Fruit fly (Drosophila melanogaster) whole organism, embryonic: ENCODE measurements around the gene Nep6.

Experiments
- Atf6 ChIP-seq: fragments of 200-800 bp; sonication (Bioruptor generic); IDR thresholded peaks from 2 replicates; pipeline ENCODE4 v1.3.6; 2022; ENCODE audit warnings: missing biosample characterization, missing genetic modification characterization
- Bgb ChIP-seq: fragments of 200-800 bp; sonication (Bioruptor generic); IDR thresholded peaks from 2 replicates; pipeline ENCODE4 v1.3.6; 2022; ENCODE audit warnings: missing biosample characterization, missing genetic modification characterization; ENCODE audit not compliant: partially characterized antibody
- CG13624 ChIP-seq: fragments of 200-800 bp; sonication (Bioruptor generic); optimal IDR thresholded peaks from 2 replicates; lab custom pipeline; 2016; ENCODE audit warnings: missing biosample characterization, missing genetic modification characterization
- CG15269 ChIP-seq: fragments of 200-800 bp; sonication (Bioruptor generic); optimal IDR thresholded peaks from 2 replicates; lab custom pipeline; 2018; ENCODE audit warnings: missing biosample characterization, mild to moderate bottlenecking, missing genetic modification characterization, moderate library complexity
- CG15514 ChIP-seq: fragments of 200-800 bp; sonication (Bioruptor generic); optimal IDR thresholded peaks from 3 replicates; lab custom pipeline; 2017; ENCODE audit warnings: missing biosample characterization, missing genetic modification characterization, mild to moderate bottlenecking, moderate library complexity, missing genetic modification reagents
- CG1602 ChIP-seq: fragments of 200-800 bp; sonication (Bioruptor generic); optimal IDR thresholded peaks from 3 replicates; lab custom pipeline; 2016; ENCODE audit warnings: missing biosample characterization, missing genetic modification characterization
- CG16815 ChIP-seq: fragments of 200-800 bp; sonication (Bioruptor generic); optimal IDR thresholded peaks from 3 replicates; lab custom pipeline; 2017; ENCODE audit warnings: missing biosample characterization, mild to moderate bottlenecking, missing genetic modification characterization
- CG17361 ChIP-seq: fragments of 200-800 bp; sonication (Bioruptor generic); IDR thresholded peaks from 3 replicates; pipeline ENCODE4 v1.3.6; 2022; ENCODE audit warnings: missing biosample characterization, missing genetic modification characterization
- CG17612 ChIP-seq: fragments of 200-800 bp; sonication (Bioruptor generic); IDR thresholded peaks from 2 replicates; pipeline ENCODE4 v1.3.6; 2022; ENCODE audit warnings: missing biosample characterization, missing genetic modification characterization
- CG18599 ChIP-seq: fragments of 200-800 bp; sonication (Bioruptor generic); optimal IDR thresholded peaks from 3 replicates; lab custom pipeline; 2017; ENCODE audit warnings: missing biosample characterization, missing genetic modification characterization, mild to moderate bottlenecking, moderate library complexity, missing genetic modification reagents
- CG18619 ChIP-seq: fragments of 200-800 bp; sonication (Bioruptor generic); optimal IDR thresholded peaks from 3 replicates; lab custom pipeline; 2017; ENCODE audit warnings: missing biosample characterization, mild to moderate bottlenecking, missing genetic modification characterization
- CG2116 ChIP-seq: fragments of 200-800 bp; sonication (Bioruptor generic); optimal IDR thresholded peaks from 3 replicates; lab custom pipeline; 2018; ENCODE audit warnings: missing biosample characterization, mild to moderate bottlenecking, missing genetic modification characterization
- CG3726 ChIP-seq: fragments of 200-800 bp; sonication (Bioruptor generic); IDR thresholded peaks from 3 replicates; pipeline ENCODE4, ENCODE4 v1.3.6; 2022; ENCODE audit warnings: missing biosample characterization, missing genetic modification characterization
- CG3847 ChIP-seq: fragments of 200-800 bp; sonication (Bioruptor generic); IDR thresholded peaks from 2 replicates; pipeline ENCODE4 v1.3.6; 2022; ENCODE audit warnings: missing biosample characterization, missing genetic modification characterization
- CG3995 ChIP-seq: fragments of 200-800 bp; sonication (Bioruptor generic); optimal IDR thresholded peaks from 3 replicates; lab custom pipeline; 2016; ENCODE audit warnings: missing biosample characterization, missing genetic modification characterization
- CG5953 ChIP-seq: fragments of 200-800 bp; sonication (Bioruptor generic); IDR thresholded peaks from 2 replicates; pipeline ENCODE4 v1.3.6; 2022; ENCODE audit warnings: missing biosample characterization, missing genetic modification characterization
- CG6175 ChIP-seq: fragments of 200-800 bp; sonication (Bioruptor generic); IDR thresholded peaks from 3 replicates; pipeline ENCODE4 v1.3.6; 2022; ENCODE audit warnings: missing biosample characterization, missing genetic modification characterization
- CG8281 ChIP-seq: fragments of 200-800 bp; sonication (Bioruptor generic); optimal IDR thresholded peaks from 2 replicates; lab custom pipeline; 2018; ENCODE audit warnings: missing biosample characterization, mild to moderate bottlenecking, missing genetic modification characterization, moderate library complexity
- CHES-1-like ChIP-seq: fragments of 200-800 bp; sonication (Bioruptor generic); optimal IDR thresholded peaks from 2 replicates; lab custom pipeline; 2016; ENCODE audit warnings: missing biosample characterization, missing genetic modification characterization
- Camta ChIP-seq: fragments of 200-800 bp; sonication (Bioruptor generic); optimal IDR thresholded peaks from 2 replicates; lab custom pipeline; 2016; ENCODE audit warnings: missing biosample characterization, missing genetic modification characterization
- Dbx ChIP-seq: fragments of 200-800 bp; sonication (Bioruptor generic); IDR thresholded peaks from 3 replicates; pipeline ENCODE4 v1.3.6; 2022; ENCODE audit warnings: missing biosample characterization, missing genetic modification characterization
- Deaf1 ChIP-seq: fragments of 200-800 bp; optimal IDR thresholded peaks from 3 replicates; lab custom pipeline; 2019; ENCODE audit warnings: missing biosample characterization, mild to moderate bottlenecking, missing genetic modification characterization, moderate library complexity
- Drgx ChIP-seq: fragments of 200-800 bp; sonication (Bioruptor generic); IDR thresholded peaks from 2 replicates; pipeline ENCODE4 v1.3.6; 2022; ENCODE audit warnings: missing biosample characterization, missing genetic modification characterization
- Fer3 ChIP-seq: fragments of 200-800 bp; sonication (Bioruptor generic); optimal IDR thresholded peaks from 2 replicates; lab custom pipeline; 2018; ENCODE audit warnings: missing biosample characterization, mild to moderate bottlenecking, missing genetic modification characterization, moderate library complexity
- HLH3B ChIP-seq: fragments of 200-800 bp; sonication (Bioruptor generic); IDR thresholded peaks from 2 replicates; pipeline ENCODE4 v1.3.6; 2022; ENCODE audit warnings: missing biosample characterization, missing genetic modification characterization
- Hand ChIP-seq: fragments of 200-800 bp; sonication (Bioruptor generic); optimal IDR thresholded peaks from 2 replicates; lab custom pipeline; 2017; ENCODE audit warnings: mild to moderate bottlenecking, missing biosample characterization, missing genetic modification reagents, missing genetic modification characterization
- Jarid2 ChIP-seq: fragments of 200-800 bp; sonication (Bioruptor generic); optimal IDR thresholded peaks from 3 replicates; lab custom pipeline; 2017; ENCODE audit warnings: mild to moderate bottlenecking, missing biosample characterization, missing genetic modification reagents, missing genetic modification characterization
- Max ChIP-seq: fragments of 200-800 bp; sonication (Bioruptor generic); optimal IDR thresholded peaks from 2 replicates; lab custom pipeline; 2016; ENCODE audit warnings: missing biosample characterization, mild to moderate bottlenecking, missing genetic modification characterization
- Nf-YA ChIP-seq: fragments of 200-800 bp; sonication (Bioruptor generic); IDR thresholded peaks from 2 replicates; pipeline ENCODE4 v1.3.6; 2022; ENCODE audit warnings: missing biosample characterization, missing genetic modification characterization
- Oaz ChIP-seq: fragments of 200-800 bp; sonication (Bioruptor generic); IDR thresholded peaks from 2 replicates; pipeline ENCODE4 v1.3.6; 2022; ENCODE audit warnings: missing biosample characterization, missing genetic modification characterization
- TFAM ChIP-seq: fragments of 200-800 bp; sonication (Bioruptor generic); optimal IDR thresholded peaks from 2 replicates; lab custom pipeline; 2017; ENCODE audit warnings: missing biosample characterization, missing genetic modification characterization, inconsistent platforms
- Trl ChIP-seq, 3 experiments: fragments of >200 bp in 2 of 3; fragments of 200-800 bp in 1 of 3; sonication (Bioruptor generic) in 1 of 3; optimal IDR thresholded peaks; 2 replicates in 1 of 3; 3 replicates in 2 of 3; lab custom pipeline; 2016 to 2017; ENCODE audit warnings: missing biosample characterization in 1 of 3, missing genetic modification characterization in 1 of 3
- bigmax ChIP-seq: fragments of 200-800 bp; sonication (Bioruptor generic); optimal IDR thresholded peaks from 2 replicates; lab custom pipeline; 2018; ENCODE audit warnings: missing biosample characterization, mild to moderate bottlenecking, missing genetic modification characterization
- chinmo ChIP-seq: fragments of 200-800 bp; sonication (Bioruptor generic); IDR thresholded peaks from 4 replicates; pipeline ENCODE4 v1.3.6; 2022; ENCODE audit warnings: missing biosample characterization, missing genetic modification characterization; ENCODE audit not compliant: partially characterized antibody
- crc ChIP-seq: fragments of 200-800 bp; sonication (Bioruptor generic); optimal IDR thresholded peaks from 2 replicates; lab custom pipeline; 2016; ENCODE audit warnings: missing biosample characterization, missing genetic modification characterization
- gcm2 ChIP-seq: fragments of 200-800 bp; sonication (Bioruptor generic); optimal IDR thresholded peaks from 2 replicates; lab custom pipeline; 2016; ENCODE audit warnings: missing biosample characterization, missing genetic modification characterization
- gfzf ChIP-seq: fragments of 200-800 bp; sonication (Bioruptor generic); optimal IDR thresholded peaks from 2 replicates; lab custom pipeline; 2016; ENCODE audit warnings: missing biosample characterization, mild to moderate bottlenecking, missing genetic modification characterization, moderate library complexity
- nerfin-1 ChIP-seq: fragments of 200-800 bp; sonication (Bioruptor generic); optimal IDR thresholded peaks from 3 replicates; lab custom pipeline; 2019; ENCODE audit warnings: missing biosample characterization, mild to moderate bottlenecking, missing genetic modification characterization, moderate library complexity
- pho ChIP-seq: fragments of 200-800 bp; sonication (Bioruptor generic); optimal IDR thresholded peaks from 2 replicates; lab custom pipeline; 2016; ENCODE audit warnings: missing biosample characterization, missing genetic modification characterization
- prd ChIP-seq, 3 experiments: fragments of >200 bp in 2 of 3; fragments of 200-800 bp in 1 of 3; sonication (Bioruptor generic) in 1 of 3; optimal IDR thresholded peaks in 2 of 3; IDR thresholded peaks in 1 of 3; 2 replicates in 2 of 3; 3 replicates in 1 of 3; pipeline versions ENCODE4 v1.3.6 to Lab custom; 2017 to 2022; ENCODE audit warnings: missing biosample characterization in 1 of 3, missing genetic modification characterization in 1 of 3
- salm ChIP-seq: fragments of 200-800 bp; sonication (Bioruptor generic); optimal IDR thresholded peaks from 2 replicates; lab custom pipeline; 2018; ENCODE audit warnings: missing biosample characterization, mild to moderate bottlenecking, missing genetic modification characterization
- schlank ChIP-seq: fragments of 200-800 bp; sonication (Bioruptor generic); optimal IDR thresholded peaks from 2 replicates; lab custom pipeline; 2018; ENCODE audit warnings: missing biosample characterization, mild to moderate bottlenecking, missing genetic modification characterization
- sisA ChIP-seq: fragments of 200-800 bp; sonication (Bioruptor generic); IDR thresholded peaks from 2 replicates; pipeline ENCODE4 v1.3.6; 2022; ENCODE audit warnings: missing biosample characterization, missing genetic modification characterization
- tgo ChIP-seq: fragments of 200-800 bp; sonication (Bioruptor generic); IDR thresholded peaks from 3 replicates; pipeline ENCODE4 v1.3.6; 2022; ENCODE audit warnings: missing biosample characterization, missing genetic modification characterization
- twi ChIP-seq: fragments of 200-800 bp; optimal IDR thresholded peaks from 2 replicates; lab custom pipeline; 2019; ENCODE audit warnings: missing biosample characterization, mild to moderate bottlenecking, missing genetic modification characterization, moderate library complexity
- tx ChIP-seq: fragments of 200-800 bp; sonication (Bioruptor generic); optimal IDR thresholded peaks from 2 replicates; lab custom pipeline; 2016; ENCODE audit warnings: missing biosample characterization, missing genetic modification characterization
- vvl ChIP-seq: fragments of 200-800 bp; sonication (Bioruptor generic); IDR thresholded peaks from 2 replicates; pipeline ENCODE4 v1.3.6; 2022; ENCODE audit warnings: missing biosample characterization, missing genetic modification characterization
- zfh2 ChIP-seq: fragments of 200-800 bp; sonication (Bioruptor generic); optimal IDR thresholded peaks from 2 replicates; lab custom pipeline; 2016; ENCODE audit warnings: missing biosample characterization, missing genetic modification characterization

Nep6 gene

dm6 chrX:12755600-12756373, 45.7 kb upstream of the Nep6 start (continued):
- TF ChIP-seq Jarid2 (GFP tag; lab: Kevin White, UChicago) (peak; percentile 64), CG13624 (peak; percentile 40), CG5953 (no peak), CHES-1-like (GFP tag; lab: Kevin White, UChicago) (peak; percentile 41), Atf6 (peak; percentile 49; the same call in 1 of the 2 replicates), Max (peak; percentile 30), crc (GFP tag; lab: Kevin White, UChicago) (peak; percentile 18), tx (peak; percentile 35), sisA (GFP tag; lab: Robert Waterston, UW) (peak; percentile 66), CG3995 (no peak), Oaz (peak; percentile 43; the same call in 1 of the 2 replicates), prd (optimal IDR thresholded peaks at IDR 0.05; lab: Kevin White, UChicago) (no peak), prd (GFP tag; IDR thresholded peaks at IDR 0.05; lab: Robert Waterston, UW) (peak; percentile 83), salm (tag; lab: Kevin White, UChicago) (no peak), Hand (GFP tag; lab: Kevin White, UChicago) (peak; percentile 74), Drgx (peak; percentile 65), CG17612 (GFP tag; lab: Robert Waterston, UW) (peak; percentile 61; the same call in 1 of the 2 replicates), Bgb (GFP tag; lab: Robert Waterston, UW) (no peak; the same call in 1 of the 2 replicates), tgo (GFP tag; lab: Robert Waterston, UW) (peak; percentile 68; the same call in 2 of the 3 replicates), CG18619 (GFP tag; lab: Kevin White, UChicago) (peak; percentile 93), schlank (tag; lab: Kevin White, UChicago) (no peak), CG3847 (peak; percentile 83), Dbx (GFP tag; lab: Robert Waterston, UW) (peak; percentile 85), twi (tag; lab: Kevin White, UChicago) (peak; percentile 26), Deaf1 (peak; percentile 49), nerfin-1 (tag; lab: Kevin White, UChicago) (no peak), CG8281 (tag; lab: Kevin White, UChicago) (no peak), CG1602 (GFP tag; lab: Kevin White, UChicago) (peak; percentile 70), HLH3B (peak; percentile 63), Fer3 (tag; lab: Kevin White, UChicago) (peak; percentile 60), CG6175 (GFP tag; lab: Robert Waterston, UW) (peak; percentile 86; the same call in 2 of the 3 replicates), Camta (GFP tag; lab: Kevin White, UChicago) (no peak), vvl (GFP tag; lab: Robert Waterston, UW) (peak; percentile 51; the same call in 1 of the 2 replicates), CG16815 (GFP tag; lab: Kevin White, UChicago) (peak; percentile 73), Nf-YA (GFP tag; lab: Robert Waterston, UW) (no peak), TFAM (GFP tag; lab: Kevin White, UChicago) (no peak), CG18599 (peak; percentile 83), gfzf (GFP tag; lab: Kevin White, UChicago) (no peak), zfh2 (GFP tag; lab: Kevin White, UChicago) (peak; percentile 84), CG3726 (0 out of 3 replicates have a peak, but pooled peaks have one; percentile 39), CG15269 (peak; percentile 84), Trl (optimal IDR thresholded peaks at IDR 0.05; lab: Kevin White, UChicago) (no peak), Trl (GFP tag; optimal IDR thresholded peaks at IDR 0.05; lab: Kevin White, UChicago) (no peak), gcm2 (peak; percentile 28), pho (GFP tag; lab: Kevin White, UChicago) (peak; percentile 66), bigmax (GFP tag; lab: Kevin White, UChicago) (peak; percentile 92), CG15514 (GFP tag; lab: Kevin White, UChicago) (peak; percentile 52), CG2116 (GFP tag; lab: Kevin White, UChicago) (peak; percentile 16), CG17361 (GFP tag; lab: Robert Waterston, UW) (peak; percentile 88), chinmo (GFP tag; lab: Robert Waterston, UW) (peak; percentile 92)
